Fruit fly (Drosophila melanogaster) whole organism, prepupa: Measurements from ENCODE around the gene Pxt.

ENCODE experiments used
- CG11294 ChIP-seq: fragments of 200-800 bp; sonication (Bioruptor generic); IDR thresholded peaks from 2 replicates; pipeline ENCODE4 v1.3.6; 2022; ENCODE audit warnings: missing biosample characterization, missing genetic modification characterization
- CG15336 ChIP-seq: fragments of 200-800 bp; sonication (Bioruptor generic); IDR thresholded peaks from 2 replicates; pipeline ENCODE4 v1.3.6; 2022; ENCODE audit warnings: missing biosample characterization, missing genetic modification characterization
- CG1621 ChIP-seq: fragments of 200-800 bp; sonication (Bioruptor generic); optimal IDR thresholded peaks from 3 replicates; lab custom pipeline; 2018; ENCODE audit warnings: missing biosample characterization, mild to moderate bottlenecking, missing genetic modification characterization
- CG31627 ChIP-seq: fragments of 200-800 bp; sonication (Bioruptor generic); optimal IDR thresholded peaks from 3 replicates; lab custom pipeline; 2016; ENCODE audit warnings: missing biosample characterization, missing genetic modification characterization
- CG34406 ChIP-seq: fragments of 200-800 bp; sonication (Bioruptor generic); optimal IDR thresholded peaks from 3 replicates; lab custom pipeline; 2016; ENCODE audit warnings: missing biosample characterization, missing genetic modification characterization
- CG6163 ChIP-seq: fragments of 200-800 bp; sonication (Bioruptor generic); IDR thresholded peaks from 3 replicates; pipeline ENCODE4 v1.3.6; 2022; ENCODE audit warnings: missing biosample characterization, missing genetic modification characterization
- CG6808 ChIP-seq: fragments of 200-800 bp; sonication (Bioruptor generic); optimal IDR thresholded peaks from 3 replicates; lab custom pipeline; 2017; ENCODE audit warnings: missing biosample characterization, missing genetic modification characterization, mild to moderate bottlenecking, moderate library complexity, missing genetic modification reagents
- Lpt ChIP-seq: fragments of 200-800 bp; sonication (Bioruptor generic); optimal IDR thresholded peaks from 3 replicates; lab custom pipeline; 2016; ENCODE audit warnings: missing biosample characterization, missing genetic modification characterization
- OdsH ChIP-seq: fragments of 200-800 bp; sonication (Bioruptor generic); optimal IDR thresholded peaks from 3 replicates; lab custom pipeline; 2016; ENCODE audit warnings: missing biosample characterization, missing genetic modification characterization
- Sox102F ChIP-seq: fragments of 200-800 bp; sonication (Bioruptor generic); optimal IDR thresholded peaks from 2 replicates; lab custom pipeline; 2016; ENCODE audit warnings: missing biosample characterization, mild to moderate bottlenecking, missing genetic modification characterization
- achi ChIP-seq: fragments of 200-800 bp; sonication (Bioruptor generic); optimal IDR thresholded peaks from 3 replicates; lab custom pipeline; 2016; ENCODE audit warnings: missing biosample characterization, missing genetic modification characterization

DNA sequence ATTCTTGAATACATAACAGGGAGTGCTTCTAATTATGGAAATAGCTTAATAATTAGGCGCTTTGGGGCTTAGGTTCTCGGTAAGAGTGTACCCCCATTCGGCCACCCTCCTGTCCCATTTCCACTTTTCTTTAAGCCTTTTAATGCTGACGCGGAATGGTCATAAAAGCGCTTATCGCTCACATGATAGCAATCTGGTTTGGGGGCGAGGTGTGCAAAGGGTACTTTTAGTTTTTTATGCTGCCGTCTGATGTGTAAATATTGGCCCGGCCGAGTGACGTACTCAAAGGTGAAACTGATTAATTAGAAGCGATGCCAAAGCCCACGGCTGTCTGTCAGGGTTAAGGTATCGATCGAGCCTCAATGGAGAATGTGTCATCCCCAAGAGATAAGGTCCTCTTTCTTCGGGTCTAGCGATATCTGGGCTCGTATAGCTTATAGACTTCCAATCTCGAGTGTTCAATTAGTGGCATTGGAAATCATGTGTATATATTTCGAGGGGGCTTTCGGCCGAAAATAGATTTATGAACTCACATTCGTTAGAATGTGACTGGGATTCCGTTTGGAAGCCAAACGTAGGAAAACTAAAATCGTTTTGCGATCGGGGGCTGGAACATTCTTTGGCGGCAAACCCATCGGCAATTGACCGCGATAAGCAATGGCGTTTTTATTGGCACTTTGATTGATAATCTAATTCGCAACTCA is 40.7 kb downstream of the Pxt start:
- TF ChIP-seq CG11294 (GFP tag; lab: Robert Waterston, UW): no peak
- TF ChIP-seq Sox102F (GFP tag; lab: Kevin White, UChicago): no peak
- no peak for TF ChIP-seq CG31627 (GFP tag; lab: Kevin White, UChicago)
- no peak for TF ChIP-seq CG1621 (tag; lab: Kevin White, UChicago)
- TF ChIP-seq OdsH (GFP tag; lab: Kevin White, UChicago): no peak
- no peak for TF ChIP-seq achi
- no peak for TF ChIP-seq CG6808 (GFP tag; lab: Kevin White, UChicago)
- TF ChIP-seq CG34406: no peak
- TF ChIP-seq CG15336 (GFP tag; lab: Robert Waterston, UW): no peak
- TF ChIP-seq Lpt (GFP tag; lab: Kevin White, UChicago): no peak
- TF ChIP-seq CG6163 (GFP tag; lab: Robert Waterston, UW): no peak
